Worm (Caenorhabditis elegans) whole organism, L1 larva: ENCODE results near the gene F18E9.8.

ENCODE experiments used
- C34B4.2 ChIP-seq: sonication (generic microtip); optimal IDR thresholded peaks from 2 replicates; lab custom pipeline; 2017; ENCODE audit warnings: mild to moderate bottlenecking, missing genetic modification characterization, missing compliant biosample characterization
- aly-2 ChIP-seq: fragments of 150-350 bp; optimal IDR thresholded peaks from 2 replicates; lab custom pipeline; 2014; ENCODE audit warnings: missing biosample characterization, missing genetic modification characterization
- ama-1 ChIP-seq: fragments of 150-350 bp; optimal IDR thresholded peaks from 2 replicates; lab custom pipeline; 2014
- fos-1 ChIP-seq: fragments of 150-350 bp; optimal IDR thresholded peaks from 2 replicates; lab custom pipeline; 2014; ENCODE audit warnings: missing biosample characterization, missing genetic modification characterization
- hlh-4 ChIP-seq: sonication (generic microtip); optimal IDR thresholded peaks from 2 replicates; lab custom pipeline; 2016; ENCODE audit warnings: mild to moderate bottlenecking, missing genetic modification characterization, missing compliant biosample characterization
- nhr-12 ChIP-seq: sonication (generic microtip); optimal IDR thresholded peaks from 2 replicates; lab custom pipeline; 2017; ENCODE audit warnings: missing biosample characterization, missing genetic modification characterization
- nhr-237 ChIP-seq: fragments of 150-350 bp; optimal IDR thresholded peaks from 2 replicates; lab custom pipeline; 2014; ENCODE audit warnings: missing biosample characterization, missing genetic modification characterization
- snpc-4 ChIP-seq: fragments of 150-350 bp; optimal IDR thresholded peaks from 2 replicates; lab custom pipeline; 2014; ENCODE audit warnings: missing biosample characterization, missing genetic modification characterization
- sox-4 ChIP-seq: sonication (generic microtip); optimal IDR thresholded peaks from 2 replicates; lab custom pipeline; 2016; ENCODE audit warnings: missing genetic modification characterization, missing compliant biosample characterization
- unc-62 ChIP-seq: fragments of 150-350 bp; optimal IDR thresholded peaks from 2 replicates; lab custom pipeline; 2014; ENCODE audit warnings: missing biosample characterization, missing genetic modification reagents, missing genetic modification characterization

- TF ChIP-seq nhr-12 (tag; lab: Kevin White, UChicago) (no peak), C34B4.2 (tag; lab: Kevin White, UChicago) (no peak), fos-1 (no peak), snpc-4 (no peak), unc-62 (GFP tag; lab: Kevin White, UChicago) (no peak), ama-1 (lab: Kevin White, UChicago) (no peak), sox-4 (no peak), hlh-4 (tag; lab: Kevin White, UChicago) (no peak), nhr-237 (no peak), aly-2 (tag; lab: Kevin White, UChicago) (no peak)
Observed at ce11 chrX:8554029-8554428, 27.3 kb downstream of the F18E9.8 start.
